Worm (Caenorhabditis elegans) whole organism, L4/young adult: ENCODE data around the gene hse-5.

Experiments
- W03F9.2 ChIP-seq: fragments of 150-350 bp; optimal IDR thresholded peaks from 2 replicates; lab custom pipeline; 2014; ENCODE audit warnings: missing biosample characterization, missing genetic modification characterization
- dao-5 ChIP-seq: sonication (generic microtip); optimal IDR thresholded peaks from 2 replicates; lab custom pipeline; 2016; ENCODE audit warnings: missing genotype, missing genetic modification characterization, moderate library complexity, missing compliant biosample characterization
- him-1 ChIP-seq: sonication (generic microtip); optimal IDR thresholded peaks from 2 replicates; lab custom pipeline; 2016; ENCODE audit warnings: missing genotype, missing genetic modification reagents, missing genetic modification characterization, missing compliant biosample characterization

DNA sequence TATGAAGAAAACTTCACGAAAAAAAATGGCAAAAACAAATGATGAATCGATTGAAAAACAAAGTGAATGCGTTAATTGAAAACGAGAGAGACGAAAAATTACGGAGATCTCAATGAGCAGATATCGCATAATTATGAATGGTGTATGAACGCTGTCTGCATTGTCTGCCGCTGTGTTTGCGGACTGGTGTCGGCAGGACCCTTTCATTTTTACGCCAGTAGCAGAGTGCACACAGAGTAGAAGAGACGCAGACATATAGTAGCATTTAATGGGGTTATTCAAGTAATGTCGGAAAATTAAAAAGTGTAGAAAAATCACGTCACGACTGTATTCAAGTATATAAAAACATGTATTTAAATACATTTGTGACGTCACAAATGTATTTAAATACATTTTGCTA is 35.7 kb downstream of the hse-5 start:
- TF ChIP-seq him-1 (tag; lab: Kevin White, UChicago) (no peak), W03F9.2 (tag; lab: Kevin White, UChicago) (no peak), dao-5 (tag; lab: Kevin White, UChicago) (no peak)
